Worm (Caenorhabditis elegans) whole organism, late embryonic: ENCODE measurements around the gene ceh-13.

Experiments used
- C08G9.2 ChIP-seq: sonication (generic microtip); optimal IDR thresholded peaks from 2 replicates; lab custom pipeline; 2016; ENCODE audit warnings: mild to moderate bottlenecking, missing genetic modification characterization, moderate library complexity, missing compliant biosample characterization
- C38D4.7 ChIP-seq: fragments of 200-800 bp; sonication (Bioruptor generic); optimal IDR thresholded peaks from 2 replicates; lab custom pipeline; 2018; ENCODE audit warnings: mild to moderate bottlenecking, missing genetic modification characterization, moderate library complexity, missing compliant biosample characterization
- K09A11.1 ChIP-seq: sonication (generic microtip); optimal IDR thresholded peaks from 2 replicates; lab custom pipeline; 2017; ENCODE audit warnings: antibody characterized with exemption, mild to moderate bottlenecking, missing genetic modification characterization, missing compliant biosample characterization; ENCODE audit not compliant: insufficient read depth
- ahr-1 ChIP-seq: sonication (generic microtip); optimal IDR thresholded peaks from 2 replicates; lab custom pipeline; 2016; ENCODE audit warnings: missing genetic modification characterization, missing compliant biosample characterization
- ama-1 ChIP-seq: fragments of 150-350 bp; optimal IDR thresholded peaks from 2 replicates; lab custom pipeline; 2014
- ceh-14 ChIP-seq: sonication (generic microtip); optimal IDR thresholded peaks from 2 replicates; lab custom pipeline; 2016; ENCODE audit warnings: missing genotype, missing genetic modification characterization, missing compliant biosample characterization
- ceh-19 ChIP-seq: fragments of 200-800 bp; sonication (Bioruptor generic); optimal IDR thresholded peaks from 2 replicates; lab custom pipeline; 2018; ENCODE audit warnings: mild to moderate bottlenecking, missing genetic modification characterization, missing compliant biosample characterization
- ceh-2 ChIP-seq: sonication (generic microtip); optimal IDR thresholded peaks from 2 replicates; lab custom pipeline; 2016; ENCODE audit warnings: missing genotype, missing genetic modification characterization, missing compliant biosample characterization
- ceh-22 ChIP-seq: sonication (generic microtip); optimal IDR thresholded peaks from 2 replicates; lab custom pipeline; 2017; ENCODE audit warnings: missing biosample characterization, missing genetic modification characterization
- ceh-30 ChIP-seq: fragments of 150-350 bp; optimal IDR thresholded peaks from 2 replicates; lab custom pipeline; 2014; ENCODE audit warnings: missing biosample characterization, missing genetic modification characterization
- ceh-31 ChIP-seq: sonication (generic microtip); optimal IDR thresholded peaks from 2 replicates; lab custom pipeline; 2016; ENCODE audit warnings: missing genetic modification characterization, missing compliant biosample characterization
- ceh-45 ChIP-seq: fragments of 200-800 bp; sonication (Bioruptor generic); IDR thresholded peaks from 2 replicates; pipeline ENCODE4 v1.3.6; 2022; ENCODE audit warnings: missing genetic modification reagents, missing genetic modification characterization, missing compliant biosample characterization
- ceh-6 ChIP-seq: fragments of 200-800 bp; sonication (Bioruptor generic); optimal IDR thresholded peaks from 2 replicates; lab custom pipeline; 2018; ENCODE audit warnings: mild to moderate bottlenecking, missing genetic modification characterization, missing compliant biosample characterization
- ceh-9 ChIP-seq: sonication (generic microtip); optimal IDR thresholded peaks from 2 replicates; lab custom pipeline; 2016; ENCODE audit warnings: mild to moderate bottlenecking, missing genetic modification characterization, inconsistent platforms, missing compliant biosample characterization
- dmd-4 ChIP-seq: sonication (generic microtip); optimal IDR thresholded peaks from 2 replicates; lab custom pipeline; 2016; ENCODE audit warnings: borderline replicate concordance, missing genetic modification characterization, missing compliant biosample characterization
- dve-1 ChIP-seq: sonication (generic microtip); optimal IDR thresholded peaks from 2 replicates; lab custom pipeline; 2017; ENCODE audit warnings: antibody characterized with exemption, mild to moderate bottlenecking, missing genetic modification characterization, missing compliant biosample characterization
- elt-4 ChIP-seq: sonication (generic microtip); optimal IDR thresholded peaks from 2 replicates; lab custom pipeline; 2016; ENCODE audit warnings: missing genetic modification characterization, missing compliant biosample characterization
- ets-4 ChIP-seq: sonication (generic microtip); optimal IDR thresholded peaks from 2 replicates; lab custom pipeline; 2016; ENCODE audit warnings: missing genetic modification characterization, missing compliant biosample characterization
- eyg-1 ChIP-seq: sonication (generic microtip); optimal IDR thresholded peaks from 2 replicates; lab custom pipeline; 2016; ENCODE audit warnings: missing genotype, missing genetic modification characterization, missing compliant biosample characterization
- fax-1 ChIP-seq: sonication (generic microtip); optimal IDR thresholded peaks from 2 replicates; lab custom pipeline; 2016; ENCODE audit warnings: missing genotype, missing genetic modification characterization, missing compliant biosample characterization
- fkh-6 ChIP-seq: sonication (generic microtip); optimal IDR thresholded peaks from 2 replicates; lab custom pipeline; 2016; ENCODE audit warnings: missing genetic modification characterization, missing compliant biosample characterization
- gmeb-2 ChIP-seq: sonication (generic microtip); optimal IDR thresholded peaks from 2 replicates; lab custom pipeline; 2016; ENCODE audit warnings: missing genetic modification characterization, inconsistent platforms, missing compliant biosample characterization
- hlh-13 ChIP-seq: fragments of 200-800 bp; sonication (Bioruptor generic); optimal IDR thresholded peaks from 2 replicates; lab custom pipeline; 2018; ENCODE audit warnings: mild to moderate bottlenecking, missing genetic modification characterization, missing compliant biosample characterization
- hlh-15 ChIP-seq: sonication (generic microtip); optimal IDR thresholded peaks from 2 replicates; lab custom pipeline; 2016; ENCODE audit warnings: missing genetic modification characterization, missing compliant biosample characterization
- hlh-30 ChIP-seq: sonication (generic microtip); optimal IDR thresholded peaks from 2 replicates; lab custom pipeline; 2017; ENCODE audit warnings: antibody characterized with exemption, missing genetic modification characterization, missing compliant biosample characterization; ENCODE audit not compliant: insufficient read depth
- hlh-6 ChIP-seq: sonication (generic microtip); optimal IDR thresholded peaks from 2 replicates; lab custom pipeline; 2016; ENCODE audit warnings: missing genotype, missing genetic modification characterization, missing compliant biosample characterization
- hlh-8 ChIP-seq: sonication (generic microtip); optimal IDR thresholded peaks from 2 replicates; lab custom pipeline; 2016; ENCODE audit warnings: missing genotype, missing genetic modification characterization, missing compliant biosample characterization
- lim-6 ChIP-seq: sonication (generic microtip); optimal IDR thresholded peaks from 2 replicates; lab custom pipeline; 2016; ENCODE audit warnings: missing genetic modification characterization, missing compliant biosample characterization
- madf-2 ChIP-seq: sonication (generic microtip); optimal IDR thresholded peaks from 2 replicates; lab custom pipeline; 2017; ENCODE audit warnings: missing genetic modification characterization, missing compliant biosample characterization
- mec-3 ChIP-seq: sonication (generic microtip); optimal IDR thresholded peaks from 2 replicates; lab custom pipeline; 2016; ENCODE audit warnings: borderline replicate concordance, missing genetic modification characterization, missing compliant biosample characterization
- nhr-11 ChIP-seq: fragments of 150-350 bp; optimal IDR thresholded peaks from 2 replicates; lab custom pipeline; 2014; ENCODE audit warnings: missing biosample characterization, missing genetic modification characterization
- rnt-1 ChIP-seq: sonication (generic microtip); optimal IDR thresholded peaks from 2 replicates; lab custom pipeline; 2016; ENCODE audit warnings: missing genetic modification characterization, missing compliant biosample characterization
- syd-9 ChIP-seq: sonication (generic microtip); optimal IDR thresholded peaks from 2 replicates; lab custom pipeline; 2016; ENCODE audit warnings: mild to moderate bottlenecking, missing genetic modification characterization, moderate library complexity, missing compliant biosample characterization
- tbx-7 ChIP-seq: sonication (generic microtip); optimal IDR thresholded peaks from 2 replicates; lab custom pipeline; 2016; ENCODE audit warnings: missing genotype, missing genetic modification characterization, missing compliant biosample characterization
- ttx-3 ChIP-seq: sonication (generic microtip); optimal IDR thresholded peaks from 2 replicates; lab custom pipeline; 2016; ENCODE audit warnings: missing genetic modification reagents, missing genetic modification characterization, missing compliant biosample characterization
- unc-3 ChIP-seq, 2 experiments: fragments of 200-800 bp in 1 of 2; sonication (Bioruptor generic) in 1 of 2; sonication (generic microtip) in 1 of 2; conservative IDR thresholded peaks in 1 of 2; optimal IDR thresholded peaks in 1 of 2; 2 replicates each; pipeline versions ENCODE4 v1.3.6 to Lab custom; 2016 to 2022; ENCODE audit warnings: missing compliant biosample characterization in 2 of 2, missing genetic modification characterization in 2 of 2, missing genetic modification reagents in 1 of 2
- unc-42 ChIP-seq: sonication (generic microtip); optimal IDR thresholded peaks from 2 replicates; lab custom pipeline; 2016; ENCODE audit warnings: missing genotype, missing genetic modification characterization, missing compliant biosample characterization
- unc-55 ChIP-seq: sonication (generic microtip); optimal IDR thresholded peaks from 2 replicates; lab custom pipeline; 2017; ENCODE audit warnings: missing biosample characterization, missing genetic modification reagents, missing genetic modification characterization
- zip-5 ChIP-seq: sonication (generic microtip); optimal IDR thresholded peaks from 2 replicates; lab custom pipeline; 2016; ENCODE audit warnings: missing genetic modification characterization, missing compliant biosample characterization

Gene ceh-13

ce11 chrIII:7555360-7555759, at the start of gene ceh-13:
ceh-13 (plus strand) TSS chrIII:7555660.
- no peak for TF ChIP-seq ceh-30
- TF ChIP-seq hlh-6 = no peak
- TF ChIP-seq C08G9.2 (tag; lab: Kevin White, UChicago) = no peak
- TF ChIP-seq C38D4.7 (GFP tag; lab: Kevin White, UChicago) = no peak
- TF ChIP-seq dve-1 = no peak
- TF ChIP-seq syd-9 = no peak
- no peak for TF ChIP-seq unc-42 (tag; lab: Kevin White, UChicago)
- no peak for TF ChIP-seq ets-4 (tag; lab: Kevin White, UChicago)
- no peak for TF ChIP-seq ceh-19 (GFP tag; lab: Kevin White, UChicago)
- TF ChIP-seq zip-5 (tag; lab: Kevin White, UChicago) = no peak
- no peak for TF ChIP-seq rnt-1 (tag; lab: Kevin White, UChicago)
- TF ChIP-seq dmd-4 (tag; lab: Kevin White, UChicago) = no peak
- TF ChIP-seq elt-4 (tag; lab: Kevin White, UChicago) = no peak

DNA sequence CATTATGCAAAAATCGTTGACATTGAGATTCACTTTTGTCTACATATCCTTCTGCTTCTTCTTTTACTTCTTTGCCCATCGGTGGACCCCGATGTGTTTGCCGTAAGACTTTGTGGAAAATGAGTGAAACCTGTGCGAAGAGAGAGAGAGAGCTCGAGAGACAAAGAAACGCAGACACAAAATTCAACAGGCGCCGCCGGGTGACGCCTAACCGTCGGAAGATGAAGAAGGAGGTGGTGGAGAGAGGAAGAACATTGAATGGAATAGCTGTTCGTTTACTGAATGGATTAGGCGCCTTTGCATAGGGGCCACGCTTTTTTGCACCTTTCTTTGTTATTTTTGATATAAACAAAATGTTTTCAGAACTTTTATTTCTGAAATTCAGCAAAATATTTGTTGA, 48.5 kb upstream of the ceh-13 start:
- no peak for TF ChIP-seq fkh-6 (tag; lab: Kevin White, UChicago)
- no peak for TF ChIP-seq hlh-13 (GFP tag; lab: Kevin White, UChicago)
- no peak for TF ChIP-seq ceh-31 (tag; lab: Kevin White, UChicago)
- TF ChIP-seq fax-1 = no peak
- no peak for TF ChIP-seq gmeb-2 (tag; lab: Kevin White, UChicago)
- TF ChIP-seq dmd-4 (tag; lab: Kevin White, UChicago) = no peak
- TF ChIP-seq K09A11.1 (tag; lab: Kevin White, UChicago) = no peak
- no peak for TF ChIP-seq dve-1
- TF ChIP-seq ceh-30 = no peak
- no peak for TF ChIP-seq ceh-2 (tag; lab: Kevin White, UChicago)
- no peak for TF ChIP-seq nhr-11 (tag; lab: Kevin White, UChicago)
- no peak for TF ChIP-seq unc-55 (GFP tag; lab: Kevin White, UChicago)
- TF ChIP-seq ahr-1 (tag; lab: Kevin White, UChicago) = no peak
- TF ChIP-seq ceh-19 (GFP tag; lab: Kevin White, UChicago) = no peak

DNA sequence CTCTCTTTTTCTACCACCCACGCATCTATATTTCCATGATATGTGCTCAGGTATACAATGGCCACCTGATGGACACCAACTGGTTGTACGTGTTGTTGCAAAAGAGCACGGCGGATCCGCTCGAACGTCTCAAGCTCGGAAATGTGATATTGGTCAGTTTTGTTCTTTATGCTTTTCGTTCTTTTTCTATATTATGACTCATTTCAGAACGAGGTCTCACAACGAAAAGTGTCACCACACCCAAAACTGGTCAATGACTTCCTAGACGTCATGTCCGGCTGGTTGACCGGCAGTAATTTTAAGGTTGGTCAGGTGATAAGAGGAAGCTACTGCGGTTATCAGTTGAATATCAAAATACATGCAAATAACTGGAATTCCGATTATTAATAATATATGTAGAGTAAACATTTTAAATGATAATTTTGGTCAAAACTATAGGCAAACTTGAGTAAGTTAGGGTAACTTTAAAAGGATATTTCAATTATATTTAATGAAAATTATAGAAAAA, 47.3 kb upstream of the ceh-13 start, which contains the start of gene cls-1:
Gene cls-1 (plus strand): TSS at position 51 of the 508 bp plus-strand sequence.
- TF ChIP-seq elt-4 (tag; lab: Kevin White, UChicago) (no peak), ceh-14 (tag; lab: Kevin White, UChicago) (no peak), tbx-7 (tag; lab: Kevin White, UChicago) (no peak), ceh-30 (no peak), hlh-15 (no peak), dmd-4 (tag; lab: Kevin White, UChicago) (no peak), ceh-2 (tag; lab: Kevin White, UChicago) (no peak), ceh-9 (tag; lab: Kevin White, UChicago) (no peak), lim-6 (tag; lab: Kevin White, UChicago) (no peak), mec-3 (no peak), madf-2 (tag; lab: Kevin White, UChicago) (no peak), ttx-3 (tag; lab: Kevin White, UChicago) (no peak), nhr-11 (tag; lab: Kevin White, UChicago) (no peak), hlh-30 (tag; lab: Kevin White, UChicago) (no peak)

- TF ChIP-seq ama-1 = no peak
- no peak for TF ChIP-seq fkh-6 (tag; lab: Kevin White, UChicago)
- TF ChIP-seq madf-2 (tag; lab: Kevin White, UChicago) = no peak
- no peak for TF ChIP-seq ceh-22
- TF ChIP-seq ceh-45 = no peak
- TF ChIP-seq eyg-1 (tag; lab: Kevin White, UChicago) = no peak
- no peak for TF ChIP-seq hlh-30 (tag; lab: Kevin White, UChicago)
- no peak for TF ChIP-seq ceh-31 (tag; lab: Kevin White, UChicago)
- no peak for TF ChIP-seq mec-3
- no peak for TF ChIP-seq hlh-8 (tag; lab: Kevin White, UChicago)
- no peak for TF ChIP-seq ceh-6 (GFP tag; lab: Kevin White, UChicago)
- no peak for TF ChIP-seq unc-3 (GFP tag; conservative IDR thresholded peaks at IDR 0.05; lab: Robert Waterston, UW)
- TF ChIP-seq unc-3 (tag; optimal IDR thresholded peaks at IDR 0.05; lab: Kevin White, UChicago) = no peak
These were observed 37.0 kb upstream of the ceh-13 start, which contains the start of gene clk-2 for ce11 chrIII:7518424-7518823. clk-2 (minus strand) TSS chrIII:7518524.
